Worm (Caenorhabditis elegans): ENCODE data around the gene sodh-2.

Gene sodh-2

DNA sequence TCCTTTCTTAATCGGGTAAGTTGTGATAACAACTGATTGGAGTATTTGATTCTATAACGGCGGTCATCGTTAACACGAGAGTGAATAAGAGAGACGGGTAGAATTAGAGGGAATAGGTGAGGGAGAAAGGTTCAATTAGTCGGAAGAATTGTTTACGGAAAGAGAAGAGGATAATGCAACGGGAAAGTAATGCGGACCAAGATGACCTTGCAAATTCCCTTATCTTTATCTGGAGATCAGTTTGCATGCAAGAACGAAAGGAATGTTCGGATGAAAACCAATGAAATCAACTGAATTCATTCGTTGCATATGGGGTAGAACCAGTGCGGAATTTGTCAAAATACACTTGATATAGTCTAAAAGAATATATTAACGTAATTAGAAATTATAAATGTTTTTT is 11.1 kb upstream of the sodh-2 start:
- peak in 1 of 2 experiments; percentile 81 for TF ChIP-seq unc-62 (GFP tag; optimal IDR thresholded peaks at IDR 0.05 in 1 of 2)
- no peak for TF ChIP-seq unc-62 (tag; optimal IDR thresholded peaks at IDR 0.05)
- TF ChIP-seq snpc-4 (tag; optimal IDR thresholded peaks at IDR 0.05), result no peak

DNA sequence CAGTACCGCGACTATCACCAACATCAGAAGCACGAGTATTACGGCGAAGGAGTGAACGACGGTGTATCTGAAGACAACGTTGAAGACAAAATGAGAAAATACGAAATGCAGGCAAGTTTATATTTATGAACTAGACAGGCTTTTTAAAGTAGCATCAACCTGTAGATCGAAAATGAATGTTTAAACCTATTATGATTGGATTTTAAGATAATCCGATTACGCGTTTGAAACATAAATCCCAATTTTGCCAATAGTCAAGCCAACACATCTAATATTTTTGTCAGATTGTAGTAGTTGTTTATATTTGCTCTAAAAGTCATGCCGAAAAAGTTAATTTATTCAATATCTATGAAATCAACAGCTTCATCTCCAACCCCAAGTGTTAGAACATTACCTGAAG is 10.2 kb upstream of the sodh-2 start:
- peak; percentile 94 for TF ChIP-seq aha-1 (tag)
- no peak for TF ChIP-seq dpl-1 (GFP tag; optimal IDR thresholded peaks at IDR 0.05)

DNA sequence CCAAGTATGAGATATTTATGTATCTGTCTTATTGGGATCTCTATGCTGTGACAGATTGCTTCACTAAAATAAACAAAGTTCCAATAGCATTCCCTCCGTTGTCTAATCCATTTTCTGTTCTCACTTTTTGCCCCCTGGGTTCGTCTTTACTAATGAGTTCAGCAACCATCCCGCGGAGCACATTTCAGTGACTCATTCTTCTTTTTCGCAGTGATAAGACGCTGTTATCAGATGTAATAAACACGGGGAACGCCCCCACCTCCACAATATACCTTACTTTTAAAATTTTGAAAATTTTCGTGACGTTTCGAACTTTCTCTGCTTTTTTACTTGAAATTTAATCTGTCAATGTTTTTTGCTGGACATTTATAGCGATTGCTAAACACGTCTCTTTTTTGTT is 9.1 kb upstream of the sodh-2 start:
- TF ChIP-seq T20F7.1 (GFP tag; optimal IDR thresholded peaks at IDR 0.05) (no peak), dve-1 (tag; optimal IDR thresholded peaks at IDR 0.05; ENCODE audit: insufficient read depth) (peak; percentile 14), hlh-11 (tag; optimal IDR thresholded peaks at IDR 0.05) (peak; percentile 54), dmd-8 (GFP tag; IDR thresholded peaks at IDR 0.05) (no peak), dpl-1 (GFP tag; optimal IDR thresholded peaks at IDR 0.05) (no peak), Y75B8A.6 (GFP tag; IDR thresholded peaks at IDR 0.05) (no peak), unc-39 (tag; optimal IDR thresholded peaks at IDR 0.05) (no peak), lin-29 (GFP tag; IDR thresholded peaks at IDR 0.05) (no peak), pha-4 (GFP tag; IDR thresholded peaks at IDR 0.05) (no peak), pha-4 (tag; optimal IDR thresholded peaks at IDR 0.05) (no peak), ZK546.5 (tag; optimal IDR thresholded peaks at IDR 0.05) (no peak), hlh-30 (tag; optimal IDR thresholded peaks at IDR 0.05; ENCODE audit: insufficient read depth) (no peak), ztf-7 (tag; optimal IDR thresholded peaks at IDR 0.05) (no peak), nhr-28 (tag; optimal IDR thresholded peaks at IDR 0.05) (peak; percentile 34), nhr-11 (tag; optimal IDR thresholded peaks at IDR 0.05) (no peak), egl-27 (tag; optimal IDR thresholded peaks at IDR 0.05) (no peak), ceh-20 (GFP tag; IDR thresholded peaks at IDR 0.05) (no peak), pqm-1 (tag; optimal IDR thresholded peaks at IDR 0.05) (peak; percentile 72), daf-16 (GFP tag; optimal IDR thresholded peaks at IDR 0.05) (no peak), daf-16 (tag; optimal IDR thresholded peaks at IDR 0.05) (peak; percentile 29), nhr-76 (tag; optimal IDR thresholded peaks at IDR 0.05) (no peak), nhr-102 (tag; optimal IDR thresholded peaks at IDR 0.05) (no peak), unc-62 (GFP tag; optimal IDR thresholded peaks at IDR 0.05 in 1 of 2) (no peak), unc-62 (tag; optimal IDR thresholded peaks at IDR 0.05) (no peak), mdl-1 (tag; optimal IDR thresholded peaks at IDR 0.05) (peak in 1 of 2 experiments; percentile 2), dmd-6 (GFP tag; IDR thresholded peaks at IDR 0.05) (peak; percentile 48; the same call in 1 of the 2 replicates), tag-97 (GFP tag; IDR thresholded peaks at IDR 0.05) (no peak), Y48G9A.11 (GFP tag; IDR thresholded peaks at IDR 0.05) (no peak), zip-2 (tag; optimal IDR thresholded peaks at IDR 0.05) (no peak), daf-12 (tag; optimal IDR thresholded peaks at IDR 0.05) (no peak), R02D3.7 (tag; optimal IDR thresholded peaks at IDR 0.05) (no peak), lin-1 (GFP tag; IDR thresholded peaks at IDR 0.05) (no peak), mes-2 (tag; optimal IDR thresholded peaks at IDR 0.05; ENCODE audit: poor library complexity, severe bottlenecking) (no peak), sdz-12 (GFP tag; optimal IDR thresholded peaks at IDR 0.05) (no peak), ceh-62 (tag; optimal IDR thresholded peaks at IDR 0.05) (no peak), lsy-2 (tag; optimal IDR thresholded peaks at IDR 0.05) (no peak), aha-1 (tag) (peak; percentile 50), attf-4 (tag; optimal IDR thresholded peaks at IDR 0.05) (no peak)

DNA sequence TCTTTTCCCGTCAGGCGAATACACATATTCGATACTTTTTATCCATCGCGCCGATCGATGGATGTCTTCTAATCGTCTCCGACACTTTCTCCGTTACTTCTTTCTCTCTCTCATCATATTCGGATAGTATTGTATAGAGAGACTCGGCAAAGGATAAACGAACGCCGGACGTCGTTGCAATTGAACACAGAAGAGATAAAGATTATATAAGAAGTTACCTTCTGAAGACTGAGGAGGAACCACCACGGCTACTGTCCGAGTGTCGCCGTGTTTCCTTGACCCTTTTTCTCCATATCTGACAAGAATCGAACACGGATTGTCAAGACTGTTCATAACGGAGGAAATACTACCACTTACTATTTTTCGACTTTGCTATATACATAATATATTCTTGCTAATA is 8.1 kb upstream of the sodh-2 start, which contains the start of gene sma-1:
Gene sma-1, plus strand, starts transcription at position 301 of the 400 bp plus-strand sequence.
- TF ChIP-seq ztf-7 (tag; optimal IDR thresholded peaks at IDR 0.05) (no peak), snpc-4 (tag; optimal IDR thresholded peaks at IDR 0.05) (no peak), nhr-237 (tag; optimal IDR thresholded peaks at IDR 0.05) (no peak), ceh-28 (tag; optimal IDR thresholded peaks at IDR 0.05) (no peak), sdz-12 (GFP tag; optimal IDR thresholded peaks at IDR 0.05) (no peak)

Measured in whole organism, L4 larva.